Worm (Caenorhabditis elegans) whole organism, mixed stage, embryonic: Measurements from ENCODE around the gene F26F2.4.

Experiments
- M03D4.4 ChIP-seq: sonication (generic microtip); optimal IDR thresholded peaks from 2 replicates; lab custom pipeline; 2017; ENCODE audit warnings: mild to moderate bottlenecking, missing genetic modification characterization, missing compliant biosample characterization
- bed-3 ChIP-seq: fragments of 200-800 bp; sonication (Bioruptor generic); optimal IDR thresholded peaks from 3 replicates; lab custom pipeline; 2018; ENCODE audit warnings: mild to moderate bottlenecking, missing genetic modification characterization, moderate library complexity, missing compliant biosample characterization
- blmp-1 ChIP-seq: fragments of 150-350 bp; optimal IDR thresholded peaks from 2 replicates; lab custom pipeline; 2014; ENCODE audit warnings: missing biosample characterization, missing genetic modification characterization
- ceh-39 ChIP-seq: fragments of 150-350 bp; optimal IDR thresholded peaks from 2 replicates; lab custom pipeline; 2014; ENCODE audit warnings: missing biosample characterization, missing genetic modification characterization
- ceh-43 ChIP-seq: fragments of 200-800 bp; sonication (Bioruptor generic); optimal IDR thresholded peaks from 2 replicates; lab custom pipeline; 2018; ENCODE audit warnings: mild to moderate bottlenecking, missing genetic modification characterization, moderate library complexity, missing compliant biosample characterization
- ceh-83 ChIP-seq: fragments of 200-800 bp; sonication (Bioruptor generic); optimal IDR thresholded peaks from 2 replicates; lab custom pipeline; 2018; ENCODE audit warnings: mild to moderate bottlenecking, missing genetic modification characterization, missing compliant biosample characterization
- ces-1 ChIP-seq: fragments of 150-350 bp; optimal IDR thresholded peaks from 2 replicates; lab custom pipeline; 2014; ENCODE audit warnings: missing biosample characterization, missing genetic modification reagents, missing genetic modification characterization
- cnd-1 ChIP-seq: fragments of 200-800 bp; sonication (Bioruptor generic); optimal IDR thresholded peaks from 2 replicates; lab custom pipeline; 2018; ENCODE audit warnings: mild to moderate bottlenecking, missing genetic modification characterization, missing compliant biosample characterization
- drap-1 ChIP-seq: fragments of 200-800 bp; sonication (Bioruptor generic); optimal IDR thresholded peaks from 3 replicates; lab custom pipeline; 2018; ENCODE audit warnings: mild to moderate bottlenecking, missing genetic modification characterization, missing compliant biosample characterization
- elt-1 ChIP-seq: sonication (generic microtip); optimal IDR thresholded peaks from 2 replicates; lab custom pipeline; 2017; ENCODE audit warnings: missing genetic modification characterization, mild to moderate bottlenecking, missing compliant biosample characterization, antibody characterized with exemption, moderate library complexity, borderline replicate concordance; ENCODE audit not compliant: insufficient read depth
- elt-3 ChIP-seq: fragments of 150-350 bp; optimal IDR thresholded peaks from 2 replicates; lab custom pipeline; 2014; ENCODE audit warnings: missing biosample characterization, missing genetic modification characterization
- flh-1 ChIP-seq: fragments of 200-800 bp; sonication (Bioruptor generic); optimal IDR thresholded peaks from 2 replicates; lab custom pipeline; 2018; ENCODE audit warnings: mild to moderate bottlenecking, missing genetic modification characterization, moderate library complexity, missing compliant biosample characterization
- ham-2 ChIP-seq: fragments of 200-800 bp; sonication (Bioruptor generic); optimal IDR thresholded peaks from 2 replicates; lab custom pipeline; 2018; ENCODE audit warnings: mild to moderate bottlenecking, missing genetic modification characterization, missing compliant biosample characterization
- hlh-1 ChIP-seq: fragments of 150-350 bp; optimal IDR thresholded peaks from 2 replicates; lab custom pipeline; 2014; ENCODE audit warnings: missing biosample characterization, missing genetic modification reagents, missing genetic modification characterization
- lin-13 ChIP-seq: fragments of 150-350 bp; optimal IDR thresholded peaks from 2 replicates; lab custom pipeline; 2014; ENCODE audit warnings: missing biosample characterization, missing genetic modification characterization
- lin-32 ChIP-seq: fragments of 200-800 bp; sonication (Bioruptor generic); optimal IDR thresholded peaks from 2 replicates; lab custom pipeline; 2018; ENCODE audit warnings: mild to moderate bottlenecking, missing genetic modification characterization, missing compliant biosample characterization
- lsy-2 ChIP-seq: fragments of 150-350 bp; optimal IDR thresholded peaks from 2 replicates; lab custom pipeline; 2014; ENCODE audit warnings: missing biosample characterization, missing genetic modification characterization
- mab-5 ChIP-seq: fragments of 150-350 bp; optimal IDR thresholded peaks from 2 replicates; lab custom pipeline; 2014; ENCODE audit warnings: missing biosample characterization, missing genetic modification characterization
- mep-1 ChIP-seq: fragments of 150-350 bp; optimal IDR thresholded peaks from 2 replicates; lab custom pipeline; 2017; ENCODE audit warnings: missing biosample characterization, missing genetic modification reagents, missing genetic modification characterization, inconsistent platforms
- mls-2 ChIP-seq: sonication (generic microtip); optimal IDR thresholded peaks from 2 replicates; lab custom pipeline; 2016; ENCODE audit warnings: mild to moderate bottlenecking, missing genetic modification characterization, moderate library complexity, missing compliant biosample characterization
- nhr-12 ChIP-seq: fragments of 150-350 bp; optimal IDR thresholded peaks from 2 replicates; lab custom pipeline; 2014; ENCODE audit warnings: missing biosample characterization, missing genetic modification characterization
- nhr-2 ChIP-seq: fragments of 150-350 bp; optimal IDR thresholded peaks from 2 replicates; lab custom pipeline; 2014; ENCODE audit warnings: missing biosample characterization, missing genetic modification characterization
- nhr-237 ChIP-seq: fragments of 150-350 bp; optimal IDR thresholded peaks from 2 replicates; lab custom pipeline; 2014; ENCODE audit warnings: missing biosample characterization, missing genetic modification characterization
- nhr-28 ChIP-seq: fragments of 150-350 bp; optimal IDR thresholded peaks from 2 replicates; lab custom pipeline; 2014; ENCODE audit warnings: missing biosample characterization, missing genetic modification characterization
- nhr-76 ChIP-seq: sonication (generic microtip); optimal IDR thresholded peaks from 2 replicates; lab custom pipeline; 2017; ENCODE audit warnings: missing biosample characterization, missing genetic modification characterization
- pha-4 ChIP-seq: fragments of 150-350 bp; optimal IDR thresholded peaks from 2 replicates; lab custom pipeline; 2018; ENCODE audit warnings: missing biosample characterization, missing genetic modification reagents, missing genetic modification characterization
- sem-2 ChIP-seq: fragments of 200-800 bp; sonication (Bioruptor generic); optimal IDR thresholded peaks from 2 replicates; lab custom pipeline; 2018; ENCODE audit warnings: mild to moderate bottlenecking, missing genetic modification characterization, missing compliant biosample characterization
- snpc-4 ChIP-seq: fragments of 150-350 bp; optimal IDR thresholded peaks from 2 replicates; lab custom pipeline; 2014; ENCODE audit warnings: missing biosample characterization, missing genetic modification characterization
- sptf-1 ChIP-seq: sonication (generic microtip); optimal IDR thresholded peaks from 2 replicates; lab custom pipeline; 2017; ENCODE audit warnings: mild to moderate bottlenecking, missing genetic modification characterization, moderate library complexity, missing compliant biosample characterization
- tbx-8 ChIP-seq: fragments of 200-800 bp; sonication (Bioruptor generic); optimal IDR thresholded peaks from 2 replicates; lab custom pipeline; 2018; ENCODE audit warnings: mild to moderate bottlenecking, missing genetic modification characterization, moderate library complexity, missing compliant biosample characterization
- unc-120 ChIP-seq: sonication (generic microtip); optimal IDR thresholded peaks from 2 replicates; lab custom pipeline; 2017; ENCODE audit warnings: missing genetic modification characterization, missing compliant biosample characterization; ENCODE audit not compliant: poor library complexity, severe bottlenecking
- unc-39 ChIP-seq: fragments of 150-350 bp; optimal IDR thresholded peaks from 2 replicates; lab custom pipeline; 2014; ENCODE audit warnings: missing biosample characterization, missing genetic modification characterization
- unc-62 ChIP-seq: fragments of 150-350 bp; optimal IDR thresholded peaks from 2 replicates; lab custom pipeline; 2014; ENCODE audit warnings: missing biosample characterization, missing genetic modification reagents, missing genetic modification characterization
- zip-8 ChIP-seq: fragments of 150-350 bp; optimal IDR thresholded peaks from 2 replicates; lab custom pipeline; 2014; ENCODE audit warnings: missing biosample characterization, missing genetic modification characterization
- ztf-11 ChIP-seq: fragments of 150-350 bp; optimal IDR thresholded peaks from 2 replicates; lab custom pipeline; 2014; ENCODE audit warnings: missing biosample characterization, missing genetic modification characterization

F26F2.4 gene

DNA sequence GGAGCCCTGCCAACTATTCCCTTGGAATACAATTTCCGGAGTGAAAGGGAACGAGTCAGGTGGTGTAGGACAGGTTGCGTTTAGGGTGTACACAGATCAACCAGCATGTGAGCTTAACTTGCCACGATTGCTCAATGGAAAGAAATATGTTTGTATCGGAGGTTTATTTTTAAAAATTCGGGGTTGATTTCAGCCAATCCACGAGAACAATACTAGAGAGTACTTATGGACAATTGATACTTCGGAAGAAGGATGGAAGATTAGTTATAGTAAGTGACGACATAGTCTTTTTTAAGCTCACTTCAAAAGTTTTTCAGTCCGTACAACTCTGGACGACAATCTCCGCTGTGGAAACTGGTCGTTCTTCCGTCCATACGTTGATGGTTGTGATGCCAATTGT, 5.8 kb downstream of the F26F2.4 start:
- TF ChIP-seq sem-2 (GFP tag; lab: Kevin White, UChicago) (no peak), nhr-28 (tag; lab: Kevin White, UChicago) (no peak), ceh-83 (GFP tag; lab: Kevin White, UChicago) (no peak), ceh-39 (tag; lab: Kevin White, UChicago) (no peak), nhr-2 (tag; lab: Kevin White, UChicago) (no peak), mep-1 (tag; lab: Kevin White, UChicago) (no peak), bed-3 (no peak), drap-1 (GFP tag; lab: Kevin White, UChicago) (no peak)

DNA sequence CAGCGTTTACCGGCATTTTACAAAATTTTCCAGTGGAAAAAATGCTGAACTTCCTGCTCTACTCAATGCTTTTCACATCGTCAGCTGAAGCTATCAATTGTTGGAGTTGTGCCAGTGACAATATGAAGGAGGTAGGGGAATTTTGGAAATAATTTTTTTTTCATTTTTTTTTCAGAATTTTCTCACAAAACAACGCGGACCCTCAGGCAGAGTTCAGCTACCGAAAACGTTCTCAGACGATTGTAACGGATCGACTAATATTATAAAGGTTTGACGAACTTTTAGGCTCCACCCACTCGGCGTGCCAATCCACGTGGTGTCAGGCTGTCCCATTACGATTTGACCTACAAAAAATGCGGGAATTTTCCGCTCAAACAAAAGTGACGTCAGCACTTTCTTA, 10.4 kb downstream of the F26F2.4 start, which contains the start of gene F26F2.8:
Gene F26F2.8, plus strand, starts transcription at position 13 of the 400 bp plus-strand sequence.
- no peak for TF ChIP-seq pha-4 (tag; lab: Kevin White, UChicago)
- TF ChIP-seq ztf-11 (tag; lab: Kevin White, UChicago), result no peak
- TF ChIP-seq cnd-1, result no peak

DNA sequence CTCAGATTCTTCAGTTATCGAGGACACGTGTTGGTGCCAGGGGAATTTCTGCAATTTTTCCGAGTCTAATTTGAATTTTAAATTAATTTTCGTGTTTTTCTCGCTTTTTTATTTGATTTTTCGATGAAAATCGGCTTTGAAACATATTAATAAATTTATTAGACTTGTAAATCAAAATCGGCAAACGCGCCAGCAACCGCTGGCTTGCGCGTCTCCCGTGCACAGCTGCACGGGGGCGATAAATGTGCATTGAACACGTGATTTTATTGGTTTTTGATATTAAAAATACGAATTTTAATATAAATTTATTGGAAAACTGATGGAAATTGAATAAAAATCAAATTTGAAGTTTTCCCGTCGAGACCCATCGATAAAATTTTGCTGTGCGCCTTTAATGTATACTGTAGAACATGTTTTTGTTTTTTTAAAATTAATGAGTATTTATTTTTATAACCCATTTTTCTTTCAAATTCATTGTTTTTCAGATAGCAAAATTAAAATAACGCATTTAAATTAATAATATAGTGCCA, 11.5 kb downstream of the F26F2.4 start, which contains the start of gene F26F2.7:
Gene F26F2.7, plus strand, starts transcription at position 480 of the 530 bp plus-strand sequence.
- no peak for TF ChIP-seq zip-8 (tag; lab: Kevin White, UChicago)
- TF ChIP-seq nhr-28 (tag; lab: Kevin White, UChicago), result no peak
- TF ChIP-seq elt-3 (tag; lab: Kevin White, UChicago), result no peak
- peak; percentile 48 for TF ChIP-seq cnd-1
- no peak for TF ChIP-seq bed-3
- TF ChIP-seq mep-1 (tag; lab: Kevin White, UChicago), result peak; percentile 74
- TF ChIP-seq unc-120 (tag; lab: Kevin White, UChicago), result no peak
- TF ChIP-seq lin-32 (GFP tag; lab: Kevin White, UChicago), result peak; percentile 17
- peak; percentile 34 for TF ChIP-seq ceh-43 (GFP tag; lab: Kevin White, UChicago)
- TF ChIP-seq tbx-8 (GFP tag; lab: Kevin White, UChicago), result no peak
- TF ChIP-seq ces-1 (GFP tag; lab: Kevin White, UChicago), result peak; percentile 77
- peak; percentile 67 for TF ChIP-seq mls-2 (tag; lab: Kevin White, UChicago)
- no peak for TF ChIP-seq elt-1 (tag; lab: Kevin White, UChicago)
- peak; percentile 57 for TF ChIP-seq lsy-2 (tag; lab: Kevin White, UChicago)
- no peak for TF ChIP-seq snpc-4 (tag; lab: Kevin White, UChicago)
- TF ChIP-seq ceh-39 (tag; lab: Kevin White, UChicago), result peak; percentile 12
- no peak for TF ChIP-seq sem-2 (GFP tag; lab: Kevin White, UChicago)
- peak; percentile 71 for TF ChIP-seq drap-1 (GFP tag; lab: Kevin White, UChicago)
- no peak for TF ChIP-seq nhr-12 (tag; lab: Kevin White, UChicago)
- TF ChIP-seq hlh-1 (tag; lab: Kevin White, UChicago), result peak; percentile 23
- peak; percentile 95 for TF ChIP-seq sptf-1 (tag; lab: Kevin White, UChicago)
- TF ChIP-seq ceh-83 (GFP tag; lab: Kevin White, UChicago), result peak; percentile 61
- peak; percentile 53 for TF ChIP-seq M03D4.4 (tag; lab: Kevin White, UChicago)
- no peak for TF ChIP-seq nhr-76 (tag; lab: Kevin White, UChicago)
- peak; percentile 45 for TF ChIP-seq mab-5
- no peak for TF ChIP-seq nhr-237 (tag; lab: Kevin White, UChicago)
- TF ChIP-seq unc-39 (tag; lab: Kevin White, UChicago), result no peak
- no peak for TF ChIP-seq blmp-1 (tag; lab: Kevin White, UChicago)
- TF ChIP-seq unc-62 (GFP tag; lab: Kevin White, UChicago), result no peak
- TF ChIP-seq flh-1, result no peak
- TF ChIP-seq ham-2 (GFP tag; lab: Kevin White, UChicago), result no peak
- TF ChIP-seq lin-13 (tag; lab: Kevin White, UChicago), result peak; percentile 70
- no peak for TF ChIP-seq nhr-2 (tag; lab: Kevin White, UChicago)
- TF ChIP-seq pha-4 (tag; lab: Kevin White, UChicago), result peak; percentile 23
- TF ChIP-seq ztf-11 (tag; lab: Kevin White, UChicago), result no peak
- TF ChIP-seq, all 35 proteins: peak for 16
